Fruit fly (Drosophila melanogaster) whole organism, embryonic: ENCODE data around the gene CG14339.

Experiments
- CG1024 ChIP-seq: fragments of 200-800 bp; sonication (Bioruptor generic); IDR thresholded peaks from 2 replicates; pipeline ENCODE4 v1.3.6; 2022; ENCODE audit warnings: missing biosample characterization, missing genetic modification characterization
- CG10274 ChIP-seq: fragments of 200-800 bp; sonication (Bioruptor generic); optimal IDR thresholded peaks from 3 replicates; lab custom pipeline; 2017; ENCODE audit warnings: missing biosample characterization, mild to moderate bottlenecking, missing genetic modification characterization
- CG11504 ChIP-seq: fragments of 200-800 bp; sonication (Bioruptor generic); optimal IDR thresholded peaks from 3 replicates; lab custom pipeline; 2019; ENCODE audit warnings: missing biosample characterization, mild to moderate bottlenecking, missing genetic modification characterization, moderate library complexity
- CG11560 ChIP-seq: fragments of 200-800 bp; sonication (Bioruptor generic); IDR thresholded peaks from 3 replicates; pipeline ENCODE4 v1.3.6; 2022; ENCODE audit warnings: missing biosample characterization, missing genetic modification characterization
- CG1603 ChIP-seq: fragments of 200-800 bp; sonication (Bioruptor generic); optimal IDR thresholded peaks from 2 replicates; lab custom pipeline; 2019; ENCODE audit warnings: missing biosample characterization, mild to moderate bottlenecking, missing genetic modification characterization, moderate library complexity
- CG17829 ChIP-seq: fragments of 200-800 bp; optimal IDR thresholded peaks from 2 replicates; lab custom pipeline; 2019; ENCODE audit warnings: missing biosample characterization, mild to moderate bottlenecking, missing genetic modification characterization, moderate library complexity
- CG18011 ChIP-seq: fragments of 200-800 bp; sonication (Bioruptor generic); optimal IDR thresholded peaks from 2 replicates; lab custom pipeline; 2017; ENCODE audit warnings: missing biosample characterization, missing genetic modification characterization, mild to moderate bottlenecking, moderate library complexity, missing genotype
- CG18476 ChIP-seq: fragments of 200-800 bp; sonication (Bioruptor generic); optimal IDR thresholded peaks from 2 replicates; lab custom pipeline; 2016; ENCODE audit warnings: missing biosample characterization, mild to moderate bottlenecking, missing genetic modification characterization
- CG2116 ChIP-seq: fragments of 200-800 bp; sonication (Bioruptor generic); optimal IDR thresholded peaks from 3 replicates; lab custom pipeline; 2018; ENCODE audit warnings: missing biosample characterization, mild to moderate bottlenecking, missing genetic modification characterization
- CG2202 ChIP-seq: fragments of 200-800 bp; sonication (Bioruptor generic); optimal IDR thresholded peaks from 2 replicates; lab custom pipeline; 2018; ENCODE audit warnings: missing biosample characterization, mild to moderate bottlenecking, missing genetic modification characterization
- CG3847 ChIP-seq: fragments of 200-800 bp; sonication (Bioruptor generic); IDR thresholded peaks from 2 replicates; pipeline ENCODE4 v1.3.6; 2022; ENCODE audit warnings: missing biosample characterization, missing genetic modification characterization
- CG6254 ChIP-seq: fragments of 200-800 bp; sonication (Bioruptor generic); optimal IDR thresholded peaks from 3 replicates; lab custom pipeline; 2017; ENCODE audit warnings: mild to moderate bottlenecking, missing biosample characterization, missing genetic modification reagents, missing genetic modification characterization
- CG6854 ChIP-seq: fragments of 200-800 bp; sonication (Bioruptor generic); optimal IDR thresholded peaks from 3 replicates; lab custom pipeline; 2017; ENCODE audit warnings: missing biosample characterization, mild to moderate bottlenecking, missing genetic modification characterization
- CG9727 ChIP-seq: fragments of 200-800 bp; sonication (Bioruptor generic); optimal IDR thresholded peaks from 3 replicates; lab custom pipeline; 2017; ENCODE audit warnings: missing biosample characterization, mild to moderate bottlenecking, missing genetic modification characterization
- D19A ChIP-seq: fragments of 200-800 bp; optimal IDR thresholded peaks from 3 replicates; lab custom pipeline; 2019; ENCODE audit warnings: missing biosample characterization, mild to moderate bottlenecking, missing genetic modification characterization, moderate library complexity
- Dad ChIP-seq: fragments of 200-800 bp; sonication (Bioruptor generic); optimal IDR thresholded peaks from 3 replicates; lab custom pipeline; 2016; ENCODE audit warnings: missing biosample characterization, missing genetic modification characterization
- Dek ChIP-seq: fragments of 200-800 bp; sonication (Bioruptor generic); optimal IDR thresholded peaks from 3 replicates; lab custom pipeline; 2019; ENCODE audit warnings: missing biosample characterization, mild to moderate bottlenecking, missing genetic modification characterization, moderate library complexity
- Elba2 ChIP-seq: fragments of 200-800 bp; sonication (Bioruptor generic); optimal IDR thresholded peaks from 3 replicates; lab custom pipeline; 2016; ENCODE audit warnings: missing biosample characterization, missing genetic modification characterization
- Ets65A ChIP-seq: fragments of 200-800 bp; sonication (Bioruptor generic); peaks from one replicate; lab custom pipeline; 2016; ENCODE audit warnings: missing biosample characterization, missing genetic modification characterization
- GATAe ChIP-seq: fragments of 200-800 bp; sonication (Bioruptor generic); conservative IDR thresholded peaks from 2 replicates; pipeline ENCODE4 v1.3.6; 2022; ENCODE audit warnings: missing biosample characterization, missing genetic modification characterization
- H2.0 ChIP-seq: fragments of 200-800 bp; sonication (Bioruptor generic); IDR thresholded peaks from 2 replicates; pipeline ENCODE4 v1.3.6; 2022; ENCODE audit warnings: missing biosample characterization, missing genetic modification characterization
- Hmr ChIP-seq: fragments of 200-800 bp; sonication (Bioruptor generic); optimal IDR thresholded peaks from 3 replicates; lab custom pipeline; 2017; ENCODE audit warnings: mild to moderate bottlenecking, missing biosample characterization, missing genetic modification reagents, missing genetic modification characterization
- Hr51 ChIP-seq, 2 experiments: fragments of 200-800 bp; sonication (Bioruptor generic); optimal IDR thresholded peaks; 2 replicates in 1 of 2; 3 replicates in 1 of 2; lab custom pipeline; 2016 to 2018; ENCODE audit warnings: missing biosample characterization in 2 of 2, missing genetic modification characterization in 2 of 2, mild to moderate bottlenecking in 1 of 2, moderate library complexity in 1 of 2
- Mes4 ChIP-seq: fragments of 200-800 bp; sonication (Bioruptor generic); optimal IDR thresholded peaks from 2 replicates; lab custom pipeline; 2016; ENCODE audit warnings: missing biosample characterization, missing genetic modification characterization
- NFAT ChIP-seq: fragments of 200-800 bp; sonication (Bioruptor generic); IDR thresholded peaks from 2 replicates; pipeline ENCODE4 v1.3.6; 2022; ENCODE audit warnings: missing biosample characterization, missing genetic modification characterization
- Sox100B ChIP-seq: fragments of 200-800 bp; sonication (Bioruptor generic); optimal IDR thresholded peaks from 3 replicates; lab custom pipeline; 2018; ENCODE audit warnings: missing biosample characterization, mild to moderate bottlenecking, missing genetic modification characterization
- Sry-δ ChIP-seq: fragments of 200-800 bp; sonication (Bioruptor generic); optimal IDR thresholded peaks from 2 replicates; lab custom pipeline; 2016; ENCODE audit warnings: missing biosample characterization, missing genetic modification characterization
- bbx ChIP-seq: fragments of 200-800 bp; sonication (Bioruptor generic); IDR thresholded peaks from 2 replicates; pipeline ENCODE4 v1.3.6; 2022; ENCODE audit warnings: missing biosample characterization, missing genetic modification characterization; ENCODE audit not compliant: partially characterized antibody
- bcd ChIP-seq: fragments of 200-800 bp; sonication (Bioruptor generic); optimal IDR thresholded peaks from 2 replicates; lab custom pipeline; 2017; ENCODE audit warnings: missing biosample characterization, mild to moderate bottlenecking, missing genetic modification characterization
- corto ChIP-seq: fragments of 200-800 bp; sonication (Bioruptor generic); optimal IDR thresholded peaks from 2 replicates; lab custom pipeline; 2016; ENCODE audit warnings: missing biosample characterization, mild to moderate bottlenecking, missing genetic modification characterization, moderate library complexity
- danr ChIP-seq: fragments of 200-800 bp; sonication (Bioruptor generic); IDR thresholded peaks from 2 replicates; pipeline ENCODE4 v1.3.6; 2022; ENCODE audit warnings: missing biosample characterization, missing genetic modification characterization
- dmrt99B ChIP-seq: fragments of 200-800 bp; sonication (Bioruptor generic); optimal IDR thresholded peaks from 2 replicates; lab custom pipeline; 2018; ENCODE audit warnings: missing biosample characterization, mild to moderate bottlenecking, missing genetic modification characterization, moderate library complexity
- ems ChIP-seq: fragments of 200-800 bp; sonication (Bioruptor generic); optimal IDR thresholded peaks from 3 replicates; lab custom pipeline; 2016; ENCODE audit warnings: missing biosample characterization, missing genetic modification characterization
- fd96Cb ChIP-seq: fragments of 200-800 bp; sonication (Bioruptor generic); optimal IDR thresholded peaks from 2 replicates; lab custom pipeline; 2018; ENCODE audit warnings: missing biosample characterization, mild to moderate bottlenecking, missing genetic modification characterization, moderate library complexity
- h ChIP-seq: fragments of >200 bp; optimal IDR thresholded peaks from 2 replicates; lab custom pipeline; 2017
- insv ChIP-seq, 2 experiments: fragments of 200-800 bp; sonication (Bioruptor generic); optimal IDR thresholded peaks; 3 replicates each; lab custom pipeline; 2016 to 2018; ENCODE audit warnings: missing biosample characterization in 2 of 2, missing genetic modification characterization in 2 of 2
- lab ChIP-seq: fragments of 200-800 bp; sonication (Bioruptor generic); optimal IDR thresholded peaks from 3 replicates; lab custom pipeline; 2017; ENCODE audit warnings: missing biosample characterization, missing genetic modification characterization, mild to moderate bottlenecking, moderate library complexity, missing genetic modification reagents
- otp ChIP-seq: fragments of 200-800 bp; sonication (Bioruptor generic); IDR thresholded peaks from 3 replicates; pipeline ENCODE4, ENCODE4 v1.3.6; 2022; ENCODE audit warnings: missing biosample characterization, missing genetic modification characterization
- p53 ChIP-seq: fragments of 200-800 bp; sonication (Bioruptor generic); optimal IDR thresholded peaks from 2 replicates; lab custom pipeline; 2016; ENCODE audit warnings: missing biosample characterization, missing genetic modification characterization
- pfk ChIP-seq: fragments of 200-800 bp; sonication (Bioruptor generic); optimal IDR thresholded peaks from 2 replicates; lab custom pipeline; 2018; ENCODE audit warnings: missing biosample characterization, mild to moderate bottlenecking, missing genetic modification characterization, moderate library complexity
- seq ChIP-seq: fragments of 200-800 bp; sonication (Bioruptor generic); IDR thresholded peaks from 2 replicates; pipeline ENCODE4 v1.3.6; 2022; ENCODE audit warnings: missing biosample characterization, missing genetic modification characterization
- sob ChIP-seq: fragments of 200-800 bp; sonication (Bioruptor generic); IDR thresholded peaks from 2 replicates; pipeline ENCODE4 v1.3.6; 2022; ENCODE audit warnings: missing biosample characterization, missing genetic modification characterization
- stwl ChIP-seq: fragments of 200-800 bp; sonication (Bioruptor generic); optimal IDR thresholded peaks from 3 replicates; lab custom pipeline; 2018; ENCODE audit warnings: missing biosample characterization, mild to moderate bottlenecking, missing genetic modification characterization, moderate library complexity
- tap ChIP-seq: fragments of 200-800 bp; optimal IDR thresholded peaks from 3 replicates; lab custom pipeline; 2019; ENCODE audit warnings: missing biosample characterization, mild to moderate bottlenecking, missing genetic modification characterization, moderate library complexity
- tio ChIP-seq: fragments of 200-800 bp; sonication (Bioruptor generic); optimal IDR thresholded peaks from 2 replicates; lab custom pipeline; 2017; ENCODE audit warnings: missing biosample characterization, missing genetic modification characterization, inconsistent platforms
- unc-4 ChIP-seq: fragments of 200-800 bp; sonication (Bioruptor generic); IDR thresholded peaks from 2 replicates; pipeline ENCODE4 v1.3.6; 2022; ENCODE audit warnings: missing biosample characterization, missing genetic modification characterization; ENCODE audit not compliant: partially characterized antibody
- vnd ChIP-seq: fragments of 200-800 bp; sonication (Bioruptor generic); IDR thresholded peaks from 3 replicates; pipeline ENCODE4 v1.3.6; 2022; ENCODE audit warnings: missing biosample characterization, missing genetic modification characterization; ENCODE audit not compliant: partially characterized antibody
- zen ChIP-seq: fragments of 200-800 bp; sonication (Bioruptor generic); optimal IDR thresholded peaks from 3 replicates; lab custom pipeline; 2018; ENCODE audit warnings: missing biosample characterization, mild to moderate bottlenecking, missing genetic modification characterization, moderate library complexity

Gene CG14339

DNA sequence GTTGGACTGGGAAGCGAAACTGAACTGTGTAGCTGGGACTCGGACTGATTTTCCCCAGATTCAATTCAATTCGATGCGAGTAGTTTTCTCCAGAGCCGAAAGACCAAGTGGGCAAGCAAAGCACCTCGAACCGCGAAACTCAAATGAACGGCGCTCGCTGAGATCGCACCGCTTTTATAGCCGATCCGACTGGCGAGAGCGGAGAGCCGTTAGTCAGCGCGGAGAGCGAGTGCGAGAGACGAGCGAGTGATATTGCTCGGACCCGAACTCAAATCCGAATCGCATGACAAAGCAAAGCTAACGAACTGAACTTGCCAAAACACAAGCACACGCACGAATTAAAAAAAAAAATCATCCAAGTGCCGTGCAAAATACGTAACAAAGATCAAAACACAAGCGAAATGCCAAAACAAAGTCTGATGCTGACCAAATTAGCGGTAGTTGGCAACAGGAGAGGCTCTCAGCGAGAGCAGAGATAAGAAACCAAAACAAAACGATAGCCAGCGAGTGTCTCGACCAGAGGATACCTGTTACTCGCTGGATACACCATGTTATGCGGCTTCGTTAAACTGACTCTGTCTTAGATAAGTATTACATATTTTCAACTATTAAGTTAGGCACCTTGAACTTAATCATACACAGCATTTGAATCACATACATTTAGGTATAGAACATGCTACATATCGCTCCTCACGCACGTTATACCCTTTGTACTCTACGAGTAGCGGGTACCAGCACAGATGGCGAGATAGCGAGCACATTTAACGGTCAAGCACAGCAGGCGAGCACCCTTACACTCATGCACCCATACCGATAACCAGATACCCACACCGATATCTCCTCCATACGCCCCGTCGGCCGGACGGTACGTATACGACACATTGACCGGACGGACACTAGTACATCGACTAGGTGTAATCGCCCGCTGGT, 10.8 kb downstream of the CG14339 start (continued):
- TF ChIP-seq otp (GFP tag; lab: Robert Waterston, UW) (peak; percentile 40; the same call in 1 of the 3 replicates), tap (tag; lab: Kevin White, UChicago) (peak; percentile 38), CG6254 (GFP tag; lab: Kevin White, UChicago) (no peak), ems (GFP tag; lab: Kevin White, UChicago) (peak; percentile 59), Hr51 (GFP tag; optimal IDR thresholded peaks at IDR 0.05; lab: Kevin White, UChicago) (peak; percentile 53 to 79), Hmr (GFP tag; lab: Kevin White, UChicago) (peak; percentile 88), H2.0 (GFP tag; lab: Robert Waterston, UW) (peak; percentile 69; the same call in 1 of the 2 replicates), fd96Cb (peak; percentile 63), Elba2 (GFP tag; lab: Kevin White, UChicago) (no peak), CG1603 (tag; lab: Kevin White, UChicago) (peak; percentile 83), danr (peak; percentile 65; the same call in 1 of the 2 replicates), CG6854 (GFP tag; lab: Kevin White, UChicago) (peak; percentile 68), Ets65A (GFP tag; lab: Kevin White, UChicago) (peak; percentile 81), stwl (tag; lab: Kevin White, UChicago) (peak; percentile 4), bbx (GFP tag; lab: Robert Waterston, UW) (peak; percentile 20; the same call in 1 of the 2 replicates), CG3847 (GFP tag; lab: Robert Waterston, UW) (peak; percentile 78), dmrt99B (tag; lab: Kevin White, UChicago) (peak; percentile 70), Mes4 (GFP tag; lab: Kevin White, UChicago) (peak; percentile 32), CG18011 (GFP tag; lab: Kevin White, UChicago) (peak; percentile 51), corto (peak; percentile 87), tio (peak; percentile 51), zen (peak; percentile 55), CG11560 (peak; percentile 49), Dad (GFP tag; lab: Kevin White, UChicago) (peak; percentile 18), CG17829 (tag; lab: Kevin White, UChicago) (peak; percentile 21), pfk (no peak), D19A (peak; percentile 51), CG9727 (peak; percentile 84), CG11504 (tag; lab: Kevin White, UChicago) (peak; percentile 73), h (lab: Kevin White, UChicago) (no peak), bcd (GFP tag; lab: Kevin White, UChicago) (peak; percentile 61), CG2116 (GFP tag; lab: Kevin White, UChicago) (peak; percentile 33), vnd (no peak), GATAe (GFP tag; lab: Robert Waterston, UW) (peak; percentile 85), Sox100B (peak; percentile 44), unc-4 (no peak), Sry-δ (GFP tag; lab: Kevin White, UChicago) (no peak), CG2202 (tag; lab: Kevin White, UChicago) (no peak), sob (GFP tag; lab: Robert Waterston, UW) (peak; percentile 77), CG18476 (peak; percentile 66), CG1024 (GFP tag; lab: Robert Waterston, UW) (peak; percentile 25; the same call in 1 of the 2 replicates), NFAT (GFP tag; lab: Robert Waterston, UW) (peak; percentile 66), p53 (no peak), CG10274 (GFP tag; lab: Kevin White, UChicago) (peak; percentile 42), Dek (tag; lab: Kevin White, UChicago) (peak; percentile 50), insv (GFP tag; optimal IDR thresholded peaks at IDR 0.05; lab: Kevin White, UChicago) (peak in 1 of 2 experiments; percentile 21), seq (GFP tag; lab: Robert Waterston, UW) (peak; percentile 64; the same call in 1 of the 2 replicates), lab (peak; percentile 84)
